Worm (Caenorhabditis elegans) whole organism, early embryonic: ENCODE measurements around the gene fbxb-87.

Source experiments
- B0310.2 ChIP-seq: sonication (generic microtip); optimal IDR thresholded peaks from 2 replicates; lab custom pipeline; 2016; ENCODE audit warnings: mild to moderate bottlenecking, missing genetic modification characterization, missing compliant biosample characterization
- F13C5.2 ChIP-seq: sonication (generic microtip); optimal IDR thresholded peaks from 2 replicates; lab custom pipeline; 2017; ENCODE audit warnings: mild to moderate bottlenecking, missing genetic modification characterization, inconsistent platforms, missing compliant biosample characterization
- aly-1 ChIP-seq: sonication (generic microtip); optimal IDR thresholded peaks from 2 replicates; lab custom pipeline; 2016; ENCODE audit warnings: missing genetic modification characterization, missing compliant biosample characterization
- ama-1 ChIP-seq: fragments of 150-350 bp; optimal IDR thresholded peaks from 2 replicates; lab custom pipeline; 2014
- ceh-13 ChIP-seq: fragments of 200-800 bp; sonication (Bioruptor generic); optimal IDR thresholded peaks from 2 replicates; lab custom pipeline; 2018; ENCODE audit warnings: mild to moderate bottlenecking, missing genetic modification characterization, missing compliant biosample characterization
- ceh-36 ChIP-seq: sonication (generic microtip); optimal IDR thresholded peaks from 2 replicates; lab custom pipeline; 2016; ENCODE audit warnings: missing genetic modification characterization, inconsistent platforms, missing compliant biosample characterization
- ets-7 ChIP-seq: sonication (generic microtip); optimal IDR thresholded peaks from 2 replicates; lab custom pipeline; 2016; ENCODE audit warnings: missing genotype, missing genetic modification characterization, missing compliant biosample characterization
- flt-1 ChIP-seq: fragments of 200-800 bp; sonication (Bioruptor generic); IDR thresholded peaks from 2 replicates; pipeline ENCODE4 v1.3.6; 2022; ENCODE audit warnings: missing genetic modification characterization, missing compliant biosample characterization
- hmbx-1 ChIP-seq: sonication (generic microtip); optimal IDR thresholded peaks from 2 replicates; lab custom pipeline; 2016; ENCODE audit warnings: mild to moderate bottlenecking, missing genetic modification characterization, missing compliant biosample characterization
- hmg-4 ChIP-seq: fragments of 200-800 bp; sonication (Bioruptor generic); optimal IDR thresholded peaks from 2 replicates; lab custom pipeline; 2018; ENCODE audit warnings: mild to moderate bottlenecking, missing genetic modification characterization, missing compliant biosample characterization
- pes-1 ChIP-seq: fragments of 200-800 bp; sonication (Bioruptor generic); IDR thresholded peaks from 2 replicates; pipeline ENCODE4 v1.3.6; 2022; ENCODE audit warnings: missing genetic modification reagents, missing genetic modification characterization, missing compliant biosample characterization
- scrt-1 ChIP-seq: fragments of 200-800 bp; sonication (Bioruptor generic); IDR thresholded peaks from 2 replicates; pipeline ENCODE4 v1.3.6; 2022; ENCODE audit warnings: missing genetic modification characterization, missing compliant biosample characterization
- tbx-37 ChIP-seq: fragments of 200-800 bp; sonication (Bioruptor generic); conservative IDR thresholded peaks from 2 replicates; pipeline ENCODE4 v1.3.6; 2022; ENCODE audit warnings: missing genetic modification reagents, missing genetic modification characterization, missing compliant biosample characterization
- tra-4 ChIP-seq: sonication (generic microtip); optimal IDR thresholded peaks from 2 replicates; lab custom pipeline; 2017; ENCODE audit warnings: missing genetic modification characterization, missing compliant biosample characterization

ce11 chrIII:10869595-10869994 lies 24.7 kb upstream of the fbxb-87 start:
- TF ChIP-seq pes-1 (GFP tag; lab: Robert Waterston, UW) (no peak), ama-1 (lab: Kevin White, UChicago) (no peak), tra-4 (tag; lab: Kevin White, UChicago) (no peak), ceh-36 (tag; lab: Kevin White, UChicago) (no peak), scrt-1 (GFP tag; lab: Robert Waterston, UW) (no peak), hmg-4 (GFP tag; lab: Kevin White, UChicago) (no peak), ceh-13 (no peak), ets-7 (tag; lab: Kevin White, UChicago) (no peak), flt-1 (no peak), hmbx-1 (tag; lab: Kevin White, UChicago) (no peak), F13C5.2 (tag; lab: Kevin White, UChicago) (no peak), B0310.2 (tag; lab: Kevin White, UChicago) (no peak), aly-1 (tag; lab: Kevin White, UChicago) (no peak), tbx-37 (GFP tag; lab: Robert Waterston, UW) (no peak)
